Fruit fly (Drosophila melanogaster) whole organism, prepupa: Measurements from ENCODE around the gene tai.

Experiments
- Blimp-1 ChIP-seq: fragments of 200-800 bp; sonication (Bioruptor generic); optimal IDR thresholded peaks from 3 replicates; lab custom pipeline; 2017; ENCODE audit warnings: missing biosample characterization, missing genetic modification characterization, mild to moderate bottlenecking, moderate library complexity, missing genetic modification reagents
- CG10631 ChIP-seq: fragments of 200-800 bp; sonication (Bioruptor generic); optimal IDR thresholded peaks from 2 replicates; lab custom pipeline; 2016; ENCODE audit warnings: missing biosample characterization, missing genetic modification characterization
- CG11294 ChIP-seq: fragments of 200-800 bp; sonication (Bioruptor generic); IDR thresholded peaks from 2 replicates; pipeline ENCODE4 v1.3.6; 2022; ENCODE audit warnings: missing biosample characterization, missing genetic modification characterization
- CG11762 ChIP-seq: fragments of 200-800 bp; sonication (Bioruptor generic); optimal IDR thresholded peaks from 3 replicates; lab custom pipeline; 2016; ENCODE audit warnings: missing biosample characterization, missing genetic modification characterization; ENCODE audit not compliant: insufficient read depth
- CG11902 ChIP-seq: fragments of 200-800 bp; sonication (Bioruptor generic); optimal IDR thresholded peaks from 3 replicates; lab custom pipeline; 2016; ENCODE audit warnings: missing biosample characterization, missing genetic modification characterization
- CG15336 ChIP-seq: fragments of 200-800 bp; sonication (Bioruptor generic); IDR thresholded peaks from 2 replicates; pipeline ENCODE4 v1.3.6; 2022; ENCODE audit warnings: missing biosample characterization, missing genetic modification characterization
- CG1621 ChIP-seq: fragments of 200-800 bp; sonication (Bioruptor generic); optimal IDR thresholded peaks from 3 replicates; lab custom pipeline; 2018; ENCODE audit warnings: missing biosample characterization, mild to moderate bottlenecking, missing genetic modification characterization
- CG16779 ChIP-seq: fragments of 200-800 bp; sonication (Bioruptor generic); optimal IDR thresholded peaks from 3 replicates; lab custom pipeline; 2017; ENCODE audit warnings: missing biosample characterization, mild to moderate bottlenecking, missing genetic modification characterization
- CG31627 ChIP-seq: fragments of 200-800 bp; sonication (Bioruptor generic); optimal IDR thresholded peaks from 3 replicates; lab custom pipeline; 2016; ENCODE audit warnings: missing biosample characterization, missing genetic modification characterization
- CG32006 ChIP-seq: fragments of 200-800 bp; sonication (Bioruptor generic); optimal IDR thresholded peaks from 3 replicates; lab custom pipeline; 2017; ENCODE audit warnings: missing biosample characterization, mild to moderate bottlenecking, missing genetic modification characterization
- CG34406 ChIP-seq: fragments of 200-800 bp; sonication (Bioruptor generic); optimal IDR thresholded peaks from 3 replicates; lab custom pipeline; 2016; ENCODE audit warnings: missing biosample characterization, missing genetic modification characterization
- CG3919 ChIP-seq: fragments of 200-800 bp; sonication (Bioruptor generic); optimal IDR thresholded peaks from 3 replicates; lab custom pipeline; 2016; ENCODE audit warnings: missing biosample characterization, missing genetic modification characterization
- CG6163 ChIP-seq: fragments of 200-800 bp; sonication (Bioruptor generic); IDR thresholded peaks from 3 replicates; pipeline ENCODE4 v1.3.6; 2022; ENCODE audit warnings: missing biosample characterization, missing genetic modification characterization
- CG7368 ChIP-seq: fragments of 200-800 bp; sonication (Bioruptor generic); optimal IDR thresholded peaks from 3 replicates; lab custom pipeline; 2016; ENCODE audit warnings: missing biosample characterization, missing genetic modification characterization
- CG8119 ChIP-seq: fragments of 200-800 bp; sonication (Bioruptor generic); IDR thresholded peaks from 3 replicates; pipeline ENCODE4 v1.3.6; 2022; ENCODE audit warnings: missing biosample characterization, missing genetic modification characterization
- CG8632 ChIP-seq: fragments of 200-800 bp; sonication (Bioruptor generic); optimal IDR thresholded peaks from 3 replicates; lab custom pipeline; 2016; ENCODE audit warnings: missing biosample characterization, missing genetic modification characterization
- CG9139 ChIP-seq: fragments of 200-800 bp; sonication (Bioruptor generic); optimal IDR thresholded peaks from 3 replicates; lab custom pipeline; 2017; ENCODE audit warnings: missing biosample characterization, mild to moderate bottlenecking, missing genetic modification characterization
- Eip75B ChIP-seq: fragments of 200-800 bp; sonication (Bioruptor generic); optimal IDR thresholded peaks from 3 replicates; lab custom pipeline; 2016; ENCODE audit warnings: missing biosample characterization, missing genetic modification characterization
- Eip93F ChIP-seq: fragments of 200-800 bp; sonication (Bioruptor generic); optimal IDR thresholded peaks from 2 replicates; lab custom pipeline; 2016; ENCODE audit warnings: missing biosample characterization, mild to moderate bottlenecking, missing genetic modification characterization
- Ets96B ChIP-seq: fragments of 200-800 bp; optimal IDR thresholded peaks from 2 replicates; lab custom pipeline; 2019; ENCODE audit warnings: missing biosample characterization, mild to moderate bottlenecking, missing genetic modification characterization, moderate library complexity
- Hr38 ChIP-seq: sonication (Bioruptor generic); optimal IDR thresholded peaks from 2 replicates; lab custom pipeline; 2016; ENCODE audit warnings: missing biosample characterization, missing genetic modification characterization
- Lpt ChIP-seq: fragments of 200-800 bp; sonication (Bioruptor generic); optimal IDR thresholded peaks from 3 replicates; lab custom pipeline; 2016; ENCODE audit warnings: missing biosample characterization, missing genetic modification characterization
- OdsH ChIP-seq: fragments of 200-800 bp; sonication (Bioruptor generic); optimal IDR thresholded peaks from 3 replicates; lab custom pipeline; 2016; ENCODE audit warnings: missing biosample characterization, missing genetic modification characterization
- Smox ChIP-seq: fragments of 200-800 bp; sonication (Bioruptor generic); optimal IDR thresholded peaks from 3 replicates; lab custom pipeline; 2016; ENCODE audit warnings: missing biosample characterization, missing genetic modification characterization
- Sox15 ChIP-seq: fragments of 200-800 bp; sonication (Bioruptor generic); optimal IDR thresholded peaks from 3 replicates; lab custom pipeline; 2016; ENCODE audit warnings: missing biosample characterization, missing genetic modification characterization
- achi ChIP-seq: fragments of 200-800 bp; sonication (Bioruptor generic); optimal IDR thresholded peaks from 3 replicates; lab custom pipeline; 2016; ENCODE audit warnings: missing biosample characterization, missing genetic modification characterization
- acj6 ChIP-seq: fragments of 200-800 bp; sonication (Bioruptor generic); optimal IDR thresholded peaks from 3 replicates; lab custom pipeline; 2016; ENCODE audit warnings: missing biosample characterization, missing genetic modification characterization
- dac ChIP-seq: fragments of 200-800 bp; sonication (Bioruptor generic); optimal IDR thresholded peaks from 2 replicates; lab custom pipeline; 2017; ENCODE audit warnings: missing biosample characterization, mild to moderate bottlenecking, missing genetic modification characterization
- dsx ChIP-seq: fragments of 200-800 bp; optimal IDR thresholded peaks from 3 replicates; lab custom pipeline; 2019; ENCODE audit warnings: missing biosample characterization, mild to moderate bottlenecking, missing genetic modification characterization, moderate library complexity; ENCODE audit not compliant: poor library complexity, severe bottlenecking
- fd85E ChIP-seq: fragments of 200-800 bp; sonication (Bioruptor generic); optimal IDR thresholded peaks from 3 replicates; lab custom pipeline; 2016; ENCODE audit warnings: missing biosample characterization, missing genetic modification characterization
- fkh ChIP-seq: fragments of 200-800 bp; sonication (Bioruptor generic); optimal IDR thresholded peaks from 3 replicates; lab custom pipeline; 2017; ENCODE audit warnings: missing biosample characterization, mild to moderate bottlenecking, missing genetic modification characterization, moderate library complexity
- lz ChIP-seq: fragments of 200-800 bp; sonication (Bioruptor generic); optimal IDR thresholded peaks from 3 replicates; lab custom pipeline; 2016; ENCODE audit warnings: missing biosample characterization, missing genetic modification characterization
- net ChIP-seq: fragments of 200-800 bp; sonication (Bioruptor generic); optimal IDR thresholded peaks from 3 replicates; lab custom pipeline; 2016; ENCODE audit warnings: missing biosample characterization, missing genetic modification characterization
- pdm3 ChIP-seq: fragments of 200-800 bp; sonication (Bioruptor generic); optimal IDR thresholded peaks from 3 replicates; lab custom pipeline; 2016; ENCODE audit warnings: missing biosample characterization, missing genetic modification characterization
- salr ChIP-seq, 2 experiments: fragments of 200-800 bp; sonication (Bioruptor generic); optimal IDR thresholded peaks; 3 replicates each; lab custom pipeline; 2016 to 2018; ENCODE audit warnings: missing biosample characterization in 2 of 2, missing genetic modification characterization in 2 of 2, mild to moderate bottlenecking in 1 of 2
- spab ChIP-seq: fragments of 200-800 bp; sonication (Bioruptor generic); optimal IDR thresholded peaks from 2 replicates; lab custom pipeline; 2017; ENCODE audit warnings: missing biosample characterization, mild to moderate bottlenecking, missing genetic modification characterization, missing genetic modification reagents
- ss ChIP-seq, 2 experiments: fragments of 200-800 bp; sonication (Bioruptor generic); optimal IDR thresholded peaks; 2 replicates in 1 of 2; 3 replicates in 1 of 2; lab custom pipeline; 2017 to 2018; ENCODE audit warnings: mild to moderate bottlenecking in 2 of 2, missing biosample characterization in 2 of 2, missing genetic modification characterization in 2 of 2, moderate library complexity in 1 of 2
- svp ChIP-seq: fragments of 200-800 bp; sonication (Bioruptor generic); peaks from one replicate; lab custom pipeline; 2016; ENCODE audit warnings: missing biosample characterization, missing genetic modification characterization
- vri ChIP-seq: fragments of 200-800 bp; sonication (Bioruptor generic); optimal IDR thresholded peaks from 3 replicates; lab custom pipeline; 2016; ENCODE audit warnings: missing biosample characterization, mild to moderate bottlenecking, missing genetic modification characterization

Gene tai

DNA sequence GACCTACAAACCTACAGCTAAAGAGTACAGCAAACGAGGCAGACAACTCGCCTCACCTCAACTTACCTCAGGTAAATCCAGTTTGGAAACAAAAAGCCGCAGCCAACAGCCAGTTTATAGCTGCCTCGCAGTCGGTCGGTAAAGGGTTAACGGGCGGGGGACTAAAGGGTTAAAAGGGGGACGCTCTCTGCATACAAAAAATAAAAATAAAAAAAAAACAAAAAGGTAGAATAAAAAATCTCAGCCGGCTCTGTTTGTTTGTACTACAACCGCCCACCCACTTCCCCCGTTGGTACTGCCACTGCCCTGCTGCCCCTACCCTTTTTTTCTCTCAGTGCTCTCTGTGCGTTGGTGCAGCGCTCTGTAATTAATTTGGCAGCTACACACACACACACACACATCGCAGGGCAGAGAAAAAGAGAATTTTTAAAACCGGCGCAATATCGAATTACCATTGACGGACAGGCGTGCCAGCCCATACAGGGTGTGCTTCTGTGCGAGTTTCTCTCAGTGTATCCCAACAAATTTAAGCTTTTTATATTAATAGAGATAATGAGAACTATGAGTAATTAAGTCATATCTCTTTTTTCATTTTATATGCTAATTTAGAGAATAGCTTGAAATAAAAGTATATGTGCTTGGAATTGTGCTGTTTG, 57.9 kb downstream of the tai start (continued):
- TF ChIP-seq CG34406 (GFP tag; lab: Kevin White, UChicago) = peak; percentile 84
- TF ChIP-seq dac (GFP tag; lab: Kevin White, UChicago) = no peak
- TF ChIP-seq Lpt (GFP tag; lab: Kevin White, UChicago) = peak; percentile 65
- TF ChIP-seq CG32006 (GFP tag; lab: Kevin White, UChicago) = peak; percentile 54
- TF ChIP-seq net (GFP tag; lab: Kevin White, UChicago) = peak; percentile 79
- peak; percentile 78 for TF ChIP-seq achi (GFP tag; lab: Kevin White, UChicago)
- TF ChIP-seq OdsH = peak; percentile 79
- peak; percentile 53 for TF ChIP-seq Blimp-1 (GFP tag; lab: Kevin White, UChicago)
- TF ChIP-seq CG16779 (tag; lab: Kevin White, UChicago) = peak; percentile 67

DNA sequence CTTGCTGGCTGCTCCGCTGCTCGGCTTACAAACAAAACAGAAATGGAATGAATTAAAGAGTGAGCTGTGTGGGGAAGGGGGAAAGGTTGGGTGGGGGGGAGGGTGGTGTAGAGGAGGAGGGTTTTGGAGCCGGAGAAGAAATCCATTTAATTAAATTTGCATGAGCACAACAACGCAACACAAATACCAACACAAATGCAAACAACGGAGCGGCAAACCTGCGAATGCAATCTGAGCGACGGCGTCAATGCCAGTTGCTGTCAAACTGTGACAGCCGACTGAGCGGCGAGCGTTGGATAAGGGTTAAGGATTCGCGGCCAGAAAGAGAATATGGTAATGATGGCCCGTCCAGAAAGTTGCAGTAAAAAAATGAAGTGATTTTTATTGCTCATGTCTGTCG, 58.8 kb downstream of the tai start:
- no peak for TF ChIP-seq CG11902 (GFP tag; lab: Kevin White, UChicago)
- TF ChIP-seq CG1621 (tag; lab: Kevin White, UChicago) = peak; percentile 29
- TF ChIP-seq CG32006 (GFP tag; lab: Kevin White, UChicago) = no peak
- no peak for TF ChIP-seq CG31627 (GFP tag; lab: Kevin White, UChicago)
- TF ChIP-seq Ets96B = no peak
- TF ChIP-seq fd85E (GFP tag; lab: Kevin White, UChicago) = no peak
- TF ChIP-seq acj6 (GFP tag; lab: Kevin White, UChicago) = no peak
- TF ChIP-seq ss (GFP tag; optimal IDR thresholded peaks at IDR 0.05; lab: Kevin White, UChicago) = peak in 1 of 2 experiments; percentile 5
- TF ChIP-seq dsx (GFP tag; lab: Kevin White, UChicago) = peak; percentile 22
- TF ChIP-seq CG6163 = 0 out of 3 replicates have a peak, but pooled peaks have one; percentile 38
- no peak for TF ChIP-seq salr (GFP tag; optimal IDR thresholded peaks at IDR 0.05; lab: Kevin White, UChicago)

DNA sequence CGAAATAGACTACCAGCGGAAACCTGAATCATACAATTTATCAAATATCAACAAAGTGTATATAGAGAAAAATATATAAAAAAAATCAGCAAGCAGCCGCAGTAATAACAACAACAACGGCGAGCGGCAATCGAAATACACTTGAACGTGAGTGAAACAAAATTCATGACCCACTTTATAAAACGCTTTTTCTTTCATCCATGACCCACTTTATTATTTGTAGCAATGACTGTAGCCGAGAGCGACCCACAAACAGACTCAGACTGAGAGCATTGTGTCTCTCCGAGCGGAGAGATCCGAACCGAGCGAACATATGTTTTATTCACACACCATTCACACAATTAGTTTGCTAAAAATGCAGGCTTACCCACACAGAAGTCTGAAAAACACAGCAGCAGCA, 63.1 kb downstream of the tai start:
- TF ChIP-seq CG31627 (GFP tag; lab: Kevin White, UChicago) (no peak), CG15336 (GFP tag; lab: Robert Waterston, UW) (peak; percentile 34; the same call in 1 of the 2 replicates), svp (GFP tag; lab: Kevin White, UChicago) (peak; percentile 38), Eip75B (GFP tag; lab: Kevin White, UChicago) (peak; percentile 59)

DNA sequence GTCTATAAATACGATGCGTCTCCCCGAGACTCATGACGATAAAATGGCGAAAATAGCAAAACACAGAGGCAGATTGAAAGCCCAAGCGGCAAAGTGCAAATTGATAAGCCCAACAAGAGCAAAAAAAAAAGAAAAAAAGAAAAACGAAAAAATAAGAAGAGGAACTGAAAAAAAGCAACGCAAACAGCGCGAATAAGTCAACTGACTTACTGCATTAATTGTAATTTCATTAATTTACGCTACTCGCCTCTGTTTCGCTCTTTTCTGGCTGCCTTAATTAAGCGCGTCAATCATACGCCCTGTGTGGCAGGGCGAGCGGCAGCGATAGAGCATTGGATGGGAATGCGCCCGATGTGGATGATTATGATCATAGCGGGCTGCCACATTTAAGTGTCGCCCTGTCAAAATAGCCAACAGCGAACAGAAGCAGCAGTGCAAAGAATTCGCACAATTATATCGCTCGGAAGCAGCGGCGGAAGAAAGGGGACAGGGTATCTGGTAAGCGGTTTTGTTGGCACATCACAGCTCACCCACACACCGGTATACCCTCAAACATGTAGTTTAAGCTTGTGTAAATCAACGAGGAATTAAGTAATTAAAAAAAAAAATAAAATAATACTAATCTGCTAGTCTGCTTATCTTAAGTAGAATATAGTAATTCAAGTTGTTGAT, 65.3 kb downstream of the tai start:
- TF ChIP-seq ss (GFP tag; optimal IDR thresholded peaks at IDR 0.05; lab: Kevin White, UChicago) (peak; percentile 69 to 77), salr (GFP tag; optimal IDR thresholded peaks at IDR 0.05; lab: Kevin White, UChicago) (peak in 1 of 2 experiments; percentile 54), spab (peak; percentile 52), Eip75B (GFP tag; lab: Kevin White, UChicago) (peak; percentile 47), Ets96B (peak; percentile 57), dac (GFP tag; lab: Kevin White, UChicago) (no peak), CG8119 (GFP tag; lab: Robert Waterston, UW) (peak; percentile 84), CG31627 (GFP tag; lab: Kevin White, UChicago) (peak; percentile 17), Smox (GFP tag; lab: Kevin White, UChicago) (no peak), CG11762 (GFP tag; lab: Kevin White, UChicago) (peak; percentile 58), CG11294 (GFP tag; lab: Robert Waterston, UW) (no peak), achi (GFP tag; lab: Kevin White, UChicago) (peak; percentile 58), lz (GFP tag; lab: Kevin White, UChicago) (no peak), fd85E (GFP tag; lab: Kevin White, UChicago) (no peak), CG8632 (GFP tag; lab: Kevin White, UChicago) (peak; percentile 60), pdm3 (GFP tag; lab: Kevin White, UChicago) (peak; percentile 35), Hr38 (GFP tag; lab: Kevin White, UChicago) (no peak), CG3919 (GFP tag; lab: Kevin White, UChicago) (peak; percentile 36), CG34406 (GFP tag; lab: Kevin White, UChicago) (peak; percentile 36), CG11902 (GFP tag; lab: Kevin White, UChicago) (peak; percentile 5), fkh (GFP tag; lab: Kevin White, UChicago) (no peak), Sox15 (GFP tag; lab: Kevin White, UChicago) (no peak), CG7368 (peak; percentile 25), CG9139 (GFP tag; lab: Kevin White, UChicago) (peak; percentile 68), dsx (GFP tag; lab: Kevin White, UChicago) (peak; percentile 31), svp (GFP tag; lab: Kevin White, UChicago) (peak; percentile 94), Lpt (GFP tag; lab: Kevin White, UChicago) (peak; percentile 70), CG32006 (GFP tag; lab: Kevin White, UChicago) (peak; percentile 31), CG10631 (GFP tag; lab: Kevin White, UChicago) (peak; percentile 10), net (GFP tag; lab: Kevin White, UChicago) (peak; percentile 81), vri (GFP tag; lab: Kevin White, UChicago) (peak; percentile 49), CG6163 (peak; percentile 91), Eip93F (GFP tag; lab: Kevin White, UChicago) (no peak)
